Worm (Caenorhabditis elegans): ENCODE results near the gene clec-49.

ce11 chrV:19745852-19746251 is 5.2 kb downstream of the clec-49 start, which contains the start of gene W04E12.5:
- TF ChIP-seq nhr-11 (tag; optimal IDR thresholded peaks at IDR 0.05), result no peak
- no peak for TF ChIP-seq unc-42 (tag; optimal IDR thresholded peaks at IDR 0.05)
- no peak for TF ChIP-seq pax-1 (tag; optimal IDR thresholded peaks at IDR 0.05)
- no peak for TF ChIP-seq tbx-2 (tag; optimal IDR thresholded peaks at IDR 0.05)
- TF ChIP-seq pag-3 (tag; optimal IDR thresholded peaks at IDR 0.05; ENCODE audit: borderline replicate concordance), result no peak
- no peak for TF ChIP-seq ceh-9 (tag; optimal IDR thresholded peaks at IDR 0.05)

Data from whole organism, late embryonic.